Worm (Caenorhabditis elegans) whole organism, late embryonic: ENCODE data around the gene F58F9.1.

ENCODE experiments used
- F13H6.1 ChIP-seq: sonication (generic microtip); optimal IDR thresholded peaks from 2 replicates; lab custom pipeline; 2016; ENCODE audit warnings: missing genetic modification characterization, missing compliant biosample characterization
- Y22D7AL.16 ChIP-seq: sonication (generic microtip); optimal IDR thresholded peaks from 2 replicates; lab custom pipeline; 2016; ENCODE audit warnings: missing genetic modification characterization, missing compliant biosample characterization
- ceh-9 ChIP-seq: sonication (generic microtip); optimal IDR thresholded peaks from 2 replicates; lab custom pipeline; 2016; ENCODE audit warnings: mild to moderate bottlenecking, missing genetic modification characterization, inconsistent platforms, missing compliant biosample characterization
- eyg-1 ChIP-seq: sonication (generic microtip); optimal IDR thresholded peaks from 2 replicates; lab custom pipeline; 2016; ENCODE audit warnings: missing genotype, missing genetic modification characterization, missing compliant biosample characterization
- fkh-10 ChIP-seq: fragments of 150-350 bp; optimal IDR thresholded peaks from 2 replicates; lab custom pipeline; 2014; ENCODE audit warnings: missing biosample characterization, missing genetic modification reagents, missing genetic modification characterization
- hlh-30 ChIP-seq: sonication (generic microtip); optimal IDR thresholded peaks from 2 replicates; lab custom pipeline; 2017; ENCODE audit warnings: antibody characterized with exemption, missing genetic modification characterization, missing compliant biosample characterization; ENCODE audit not compliant: insufficient read depth
- madf-2 ChIP-seq: sonication (generic microtip); optimal IDR thresholded peaks from 2 replicates; lab custom pipeline; 2017; ENCODE audit warnings: missing genetic modification characterization, missing compliant biosample characterization
- nfya-1 ChIP-seq: sonication (generic microtip); optimal IDR thresholded peaks from 2 replicates; lab custom pipeline; 2017; ENCODE audit warnings: missing genetic modification characterization, mild to moderate bottlenecking, missing compliant biosample characterization, antibody characterized with exemption, moderate library complexity
- nhr-11 ChIP-seq: fragments of 150-350 bp; optimal IDR thresholded peaks from 2 replicates; lab custom pipeline; 2014; ENCODE audit warnings: missing biosample characterization, missing genetic modification characterization
- pros-1 ChIP-seq: fragments of 150-350 bp; optimal IDR thresholded peaks from 2 replicates; lab custom pipeline; 2014; ENCODE audit warnings: missing biosample characterization, missing genetic modification reagents, missing genetic modification characterization
- sox-4 ChIP-seq: sonication (generic microtip); optimal IDR thresholded peaks from 2 replicates; lab custom pipeline; 2017; ENCODE audit warnings: mild to moderate bottlenecking, missing genetic modification characterization, inconsistent platforms, missing compliant biosample characterization
- zip-5 ChIP-seq: sonication (generic microtip); optimal IDR thresholded peaks from 2 replicates; lab custom pipeline; 2016; ENCODE audit warnings: missing genetic modification characterization, missing compliant biosample characterization

- TF ChIP-seq eyg-1 (tag; lab: Kevin White, UChicago) (no peak), F13H6.1 (tag; lab: Kevin White, UChicago) (no peak), Y22D7AL.16 (tag; lab: Kevin White, UChicago) (no peak), hlh-30 (tag; lab: Kevin White, UChicago) (no peak), nhr-11 (tag; lab: Kevin White, UChicago) (no peak), fkh-10 (no peak), pros-1 (tag; lab: Kevin White, UChicago) (no peak), zip-5 (tag; lab: Kevin White, UChicago) (no peak), madf-2 (no peak), ceh-9 (tag; lab: Kevin White, UChicago) (no peak), nfya-1 (tag; lab: Kevin White, UChicago) (no peak), sox-4 (no peak)
These were observed at the start of gene F58F9.1 for ce11 chrIV:6249591-6249990.
